Fruit fly (Drosophila melanogaster) whole organism, embryonic: ENCODE measurements around the gene CG9132.

ENCODE experiments used
- Antp ChIP-seq: fragments of 200-800 bp; sonication (Bioruptor generic); optimal IDR thresholded peaks from 3 replicates; lab custom pipeline; 2016; ENCODE audit warnings: missing biosample characterization, missing genetic modification characterization
- Asciz ChIP-seq: fragments of 200-800 bp; sonication (Bioruptor generic); optimal IDR thresholded peaks from 2 replicates; lab custom pipeline; 2017; ENCODE audit warnings: missing biosample characterization, mild to moderate bottlenecking, missing genetic modification characterization, missing genetic modification reagents
- Awh ChIP-seq: fragments of 200-800 bp; sonication (Bioruptor generic); IDR thresholded peaks from 2 replicates; pipeline ENCODE4, ENCODE4 v1.3.6; 2022; ENCODE audit warnings: missing biosample characterization, missing genetic modification characterization
- C15 ChIP-seq: fragments of 200-800 bp; sonication (Bioruptor generic); IDR thresholded peaks from 3 replicates; pipeline ENCODE4 v1.3.6; 2022; ENCODE audit warnings: missing biosample characterization, missing genetic modification characterization
- CG11085 ChIP-seq: fragments of 200-800 bp; sonication (Bioruptor generic); IDR thresholded peaks from 2 replicates; pipeline ENCODE4 v1.3.6; 2022; ENCODE audit warnings: missing biosample characterization, missing genetic modification characterization
- CG11695 ChIP-seq: fragments of 200-800 bp; sonication (Bioruptor generic); IDR thresholded peaks from 3 replicates; pipeline ENCODE4 v1.3.6; 2022; ENCODE audit warnings: missing biosample characterization, missing genetic modification characterization
- CG12391 ChIP-seq: fragments of 200-800 bp; sonication (Bioruptor generic); optimal IDR thresholded peaks from 3 replicates; lab custom pipeline; 2018; ENCODE audit warnings: missing biosample characterization, mild to moderate bottlenecking, missing genetic modification characterization, moderate library complexity
- CG12659 ChIP-seq: fragments of 200-800 bp; sonication (Bioruptor generic); optimal IDR thresholded peaks from 3 replicates; lab custom pipeline; 2017; ENCODE audit warnings: mild to moderate bottlenecking, missing biosample characterization, missing genetic modification reagents, missing genetic modification characterization
- CG12744 ChIP-seq: fragments of 200-800 bp; sonication (Bioruptor generic); optimal IDR thresholded peaks from 2 replicates; lab custom pipeline; 2016; ENCODE audit warnings: missing biosample characterization, missing genetic modification characterization
- CG14441 ChIP-seq: fragments of 200-800 bp; sonication (Bioruptor generic); IDR thresholded peaks from 2 replicates; pipeline ENCODE4 v1.3.6; 2022; ENCODE audit warnings: missing biosample characterization, missing genetic modification characterization
- CG15269 ChIP-seq: fragments of 200-800 bp; sonication (Bioruptor generic); optimal IDR thresholded peaks from 2 replicates; lab custom pipeline; 2018; ENCODE audit warnings: missing biosample characterization, mild to moderate bottlenecking, missing genetic modification characterization, moderate library complexity
- CG1603 ChIP-seq: fragments of 200-800 bp; sonication (Bioruptor generic); optimal IDR thresholded peaks from 2 replicates; lab custom pipeline; 2019; ENCODE audit warnings: missing biosample characterization, mild to moderate bottlenecking, missing genetic modification characterization, moderate library complexity
- CG17359 ChIP-seq: fragments of 200-800 bp; sonication (Bioruptor generic); optimal IDR thresholded peaks from 3 replicates; lab custom pipeline; 2018; ENCODE audit warnings: missing biosample characterization, mild to moderate bottlenecking, missing genetic modification characterization, moderate library complexity
- CG17361 ChIP-seq: fragments of 200-800 bp; sonication (Bioruptor generic); IDR thresholded peaks from 3 replicates; pipeline ENCODE4 v1.3.6; 2022; ENCODE audit warnings: missing biosample characterization, missing genetic modification characterization
- CG17385 ChIP-seq: fragments of 200-800 bp; sonication (Bioruptor generic); optimal IDR thresholded peaks from 3 replicates; lab custom pipeline; 2018; ENCODE audit warnings: missing biosample characterization, mild to moderate bottlenecking, missing genetic modification characterization
- CG2889 ChIP-seq: fragments of 200-800 bp; sonication (Bioruptor generic); IDR thresholded peaks from 3 replicates; pipeline ENCODE4 v1.3.6; 2022; ENCODE audit warnings: missing biosample characterization, missing genetic modification characterization
- CG30020 ChIP-seq: fragments of 200-800 bp; optimal IDR thresholded peaks from 2 replicates; lab custom pipeline; 2019; ENCODE audit warnings: missing biosample characterization, mild to moderate bottlenecking, missing genetic modification characterization, moderate library complexity
- CG30403 ChIP-seq: fragments of 200-800 bp; sonication (Bioruptor generic); optimal IDR thresholded peaks from 3 replicates; lab custom pipeline; 2016; ENCODE audit warnings: missing biosample characterization, missing genetic modification characterization
- CG31224 ChIP-seq: fragments of 200-800 bp; sonication (Bioruptor generic); IDR thresholded peaks from 2 replicates; pipeline ENCODE4 v1.3.6; 2022; ENCODE audit warnings: missing biosample characterization, missing genetic modification characterization
- CG33557 ChIP-seq: fragments of 200-800 bp; sonication (Bioruptor generic); optimal IDR thresholded peaks from 2 replicates; lab custom pipeline; 2019; ENCODE audit warnings: missing biosample characterization, mild to moderate bottlenecking, missing genetic modification characterization, moderate library complexity
- CG6813 ChIP-seq: fragments of 200-800 bp; sonication (Bioruptor generic); optimal IDR thresholded peaks from 2 replicates; lab custom pipeline; 2017; ENCODE audit warnings: missing biosample characterization, missing genetic modification characterization, mild to moderate bottlenecking, moderate library complexity, missing genetic modification reagents
- CG7745 ChIP-seq: fragments of 200-800 bp; sonication (Bioruptor generic); optimal IDR thresholded peaks from 2 replicates; lab custom pipeline; 2018; ENCODE audit warnings: missing biosample characterization, mild to moderate bottlenecking, missing genetic modification characterization, moderate library complexity
- CG9437 ChIP-seq: fragments of 200-800 bp; sonication (Bioruptor generic); optimal IDR thresholded peaks from 2 replicates; lab custom pipeline; 2018; ENCODE audit warnings: missing biosample characterization, mild to moderate bottlenecking, missing genetic modification characterization
- CoRest ChIP-seq: fragments of 200-800 bp; sonication (Bioruptor generic); optimal IDR thresholded peaks from 3 replicates; lab custom pipeline; 2018; ENCODE audit warnings: missing biosample characterization, mild to moderate bottlenecking, missing genetic modification characterization, moderate library complexity
- Drgx ChIP-seq: fragments of 200-800 bp; sonication (Bioruptor generic); IDR thresholded peaks from 2 replicates; pipeline ENCODE4 v1.3.6; 2022; ENCODE audit warnings: missing biosample characterization, missing genetic modification characterization
- Ets65A ChIP-seq: fragments of 200-800 bp; sonication (Bioruptor generic); peaks from one replicate; lab custom pipeline; 2016; ENCODE audit warnings: missing biosample characterization, missing genetic modification characterization
- GATAe ChIP-seq: fragments of 200-800 bp; sonication (Bioruptor generic); conservative IDR thresholded peaks from 2 replicates; pipeline ENCODE4 v1.3.6; 2022; ENCODE audit warnings: missing biosample characterization, missing genetic modification characterization
- HLHmδ ChIP-seq: fragments of 200-800 bp; sonication (Bioruptor generic); optimal IDR thresholded peaks from 2 replicates; lab custom pipeline; 2018; ENCODE audit warnings: missing biosample characterization, mild to moderate bottlenecking, missing genetic modification characterization, moderate library complexity
- Hey ChIP-seq: fragments of 200-800 bp; sonication (Bioruptor generic); optimal IDR thresholded peaks from 3 replicates; lab custom pipeline; 2018; ENCODE audit warnings: missing biosample characterization, mild to moderate bottlenecking, missing genetic modification characterization
- Hr51 ChIP-seq, 2 experiments: fragments of 200-800 bp; sonication (Bioruptor generic); optimal IDR thresholded peaks; 2 replicates in 1 of 2; 3 replicates in 1 of 2; lab custom pipeline; 2016 to 2018; ENCODE audit warnings: missing biosample characterization in 2 of 2, missing genetic modification characterization in 2 of 2, mild to moderate bottlenecking in 1 of 2, moderate library complexity in 1 of 2
- Lpt ChIP-seq: fragments of >200 bp; optimal IDR thresholded peaks from 2 replicates; lab custom pipeline; 2018; ENCODE audit warnings: missing biosample characterization, missing genetic modification characterization
- Nf-YC ChIP-seq: fragments of 200-800 bp; optimal IDR thresholded peaks from 3 replicates; lab custom pipeline; 2019; ENCODE audit warnings: missing biosample characterization, mild to moderate bottlenecking, missing genetic modification characterization, moderate library complexity
- PHDP ChIP-seq: fragments of 200-800 bp; sonication (Bioruptor generic); optimal IDR thresholded peaks from 3 replicates; lab custom pipeline; 2018; ENCODE audit warnings: missing biosample characterization, mild to moderate bottlenecking, missing genetic modification characterization, moderate library complexity
- Ssrp ChIP-seq: fragments of 200-800 bp; sonication (Bioruptor generic); optimal IDR thresholded peaks from 2 replicates; lab custom pipeline; 2018; ENCODE audit warnings: missing biosample characterization, mild to moderate bottlenecking, missing genetic modification characterization, moderate library complexity
- Taf1 ChIP-seq: fragments of 200-800 bp; sonication (Bioruptor generic); IDR thresholded peaks from 2 replicates; pipeline ENCODE4 v1.3.6; 2022; ENCODE audit warnings: missing biosample characterization, missing genetic modification characterization
- cato ChIP-seq: fragments of 200-800 bp; sonication (Bioruptor generic); optimal IDR thresholded peaks from 2 replicates; lab custom pipeline; 2016; ENCODE audit warnings: missing biosample characterization, missing genetic modification characterization, borderline replicate concordance
- chif ChIP-seq, 2 experiments: fragments of 200-800 bp; sonication (Bioruptor generic); optimal IDR thresholded peaks; 3 replicates each; lab custom pipeline; 2016; ENCODE audit warnings: missing biosample characterization in 2 of 2, missing genetic modification characterization in 2 of 2
- ems ChIP-seq: fragments of 200-800 bp; sonication (Bioruptor generic); optimal IDR thresholded peaks from 3 replicates; lab custom pipeline; 2016; ENCODE audit warnings: missing biosample characterization, missing genetic modification characterization
- gem ChIP-seq: fragments of 200-800 bp; sonication (Bioruptor generic); optimal IDR thresholded peaks from 2 replicates; lab custom pipeline; 2019; ENCODE audit warnings: missing biosample characterization, mild to moderate bottlenecking, missing genetic modification characterization, moderate library complexity
- grau ChIP-seq: fragments of 200-800 bp; optimal IDR thresholded peaks from 3 replicates; lab custom pipeline; 2019; ENCODE audit warnings: missing biosample characterization, mild to moderate bottlenecking, missing genetic modification characterization, moderate library complexity
- h ChIP-seq: fragments of >200 bp; optimal IDR thresholded peaks from 2 replicates; lab custom pipeline; 2017
- hkb ChIP-seq, 2 experiments: fragments of 200-800 bp in 1 of 2; fragments of >200 bp in 1 of 2; sonication (Bioruptor generic) in 1 of 2; IDR thresholded peaks in 1 of 2; optimal IDR thresholded peaks in 1 of 2; 2 replicates each; pipeline versions ENCODE4 v1.3.6 to Lab custom; 2017 to 2022; ENCODE audit warnings: missing biosample characterization in 1 of 2, missing genetic modification characterization in 1 of 2
- mirr ChIP-seq: fragments of 200-800 bp; sonication (Bioruptor generic); optimal IDR thresholded peaks from 3 replicates; lab custom pipeline; 2018; ENCODE audit warnings: missing biosample characterization, mild to moderate bottlenecking, missing genetic modification characterization
- mld ChIP-seq: fragments of 200-800 bp; sonication (Bioruptor generic); IDR thresholded peaks from 3 replicates; pipeline ENCODE4 v1.3.6; 2022; ENCODE audit warnings: missing biosample characterization, missing genetic modification characterization; ENCODE audit not compliant: partially characterized antibody
- nmo ChIP-seq: fragments of 200-800 bp; sonication (Bioruptor generic); optimal IDR thresholded peaks from 2 replicates; lab custom pipeline; 2018; ENCODE audit warnings: missing biosample characterization, mild to moderate bottlenecking, missing genetic modification characterization, moderate library complexity
- pita ChIP-seq: fragments of 200-800 bp; sonication (Bioruptor generic); optimal IDR thresholded peaks from 2 replicates; lab custom pipeline; 2017; ENCODE audit warnings: missing biosample characterization, mild to moderate bottlenecking, missing genetic modification characterization
- psq ChIP-seq: fragments of 200-800 bp; sonication (Bioruptor generic); optimal IDR thresholded peaks from 2 replicates; lab custom pipeline; 2017; ENCODE audit warnings: missing biosample characterization, missing genetic modification characterization
- ranshi ChIP-seq: fragments of 200-800 bp; sonication (Bioruptor generic); IDR thresholded peaks from 2 replicates; pipeline ENCODE4 v1.3.6; 2022; ENCODE audit warnings: missing biosample characterization, missing genetic modification characterization
- sima ChIP-seq: fragments of 200-800 bp; sonication (Bioruptor generic); optimal IDR thresholded peaks from 2 replicates; lab custom pipeline; 2016; ENCODE audit warnings: missing biosample characterization, missing genetic modification characterization
- ssp ChIP-seq: fragments of 200-800 bp; sonication (Bioruptor generic); IDR thresholded peaks from 2 replicates; pipeline ENCODE4 v1.3.6; 2022; ENCODE audit warnings: missing biosample characterization, missing genetic modification characterization

Gene CG9132

DNA sequence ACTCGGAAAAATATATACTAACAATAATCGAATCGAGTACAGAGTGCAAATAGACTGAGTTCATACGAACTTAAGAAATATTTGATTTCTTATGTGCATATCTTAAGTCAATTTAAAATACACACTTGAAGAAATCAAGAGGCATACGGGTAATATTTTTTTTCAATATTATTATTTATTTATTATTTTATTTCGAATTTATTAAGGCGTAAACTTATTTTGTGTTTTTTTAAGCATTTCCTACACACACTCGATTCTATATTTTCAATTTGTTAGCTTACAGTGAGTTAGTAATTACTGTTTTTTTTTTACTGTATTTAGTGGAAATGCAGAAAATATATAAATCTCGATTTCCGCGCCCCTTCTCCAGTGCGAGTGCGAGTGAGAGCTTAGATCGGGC is 12.7 kb upstream of the CG9132 start (continued):
- peak in 1 of 2 experiments; percentile 66 for TF ChIP-seq Hr51 (GFP tag; optimal IDR thresholded peaks at IDR 0.05; lab: Kevin White, UChicago)
- peak; percentile 8 for TF ChIP-seq Nf-YC (tag; lab: Kevin White, UChicago)
- TF ChIP-seq Antp (GFP tag; lab: Kevin White, UChicago), result no peak
- TF ChIP-seq mirr, result no peak
- no peak for TF ChIP-seq HLHmδ (GFP tag; lab: Kevin White, UChicago)
- peak; percentile 24 for TF ChIP-seq CG12659 (GFP tag; lab: Kevin White, UChicago)
- peak; percentile 43 for TF ChIP-seq CG12391 (tag; lab: Kevin White, UChicago)
- TF ChIP-seq CG17385 (GFP tag; lab: Kevin White, UChicago), result peak; percentile 21
- TF ChIP-seq CG30020 (tag; lab: Kevin White, UChicago), result no peak
- TF ChIP-seq CG9437 (GFP tag; lab: Kevin White, UChicago), result peak; percentile 7
- no peak for TF ChIP-seq GATAe (GFP tag; lab: Robert Waterston, UW)
- peak; percentile 44 for TF ChIP-seq Ets65A (GFP tag; lab: Kevin White, UChicago)
- TF ChIP-seq CG17359 (tag; lab: Kevin White, UChicago), result peak; percentile 43
- peak; percentile 3 for TF ChIP-seq Asciz
- no peak for TF ChIP-seq CG33557 (GFP tag; lab: Kevin White, UChicago)
- no peak for TF ChIP-seq CG7745 (tag; lab: Kevin White, UChicago)
- TF ChIP-seq Hey, result no peak
- no peak for TF ChIP-seq CG2889
- no peak for TF ChIP-seq CG31224
- no peak for TF ChIP-seq CG14441 (GFP tag; lab: Robert Waterston, UW)
- no peak for TF ChIP-seq pita (GFP tag; lab: Kevin White, UChicago)
- peak; percentile 49 for TF ChIP-seq CG15269 (tag; lab: Kevin White, UChicago)
- peak; percentile 9 for TF ChIP-seq Ssrp (tag; lab: Kevin White, UChicago)
- TF ChIP-seq CG6813, result no peak
- TF ChIP-seq ranshi, result no peak
- peak; percentile 21 for TF ChIP-seq PHDP (tag; lab: Kevin White, UChicago)
- no peak for TF ChIP-seq ems (GFP tag; lab: Kevin White, UChicago)
- peak; percentile 35 for TF ChIP-seq grau (tag; lab: Kevin White, UChicago)
- TF ChIP-seq Awh (GFP tag; lab: Robert Waterston, UW), result 0 out of 2 replicates have a peak, but pooled peaks have one; percentile 15
- TF ChIP-seq Lpt (GFP tag; lab: Kevin White, UChicago), result no peak
- peak; percentile 39 for TF ChIP-seq CoRest (tag; lab: Kevin White, UChicago)
- peak; percentile 13 for TF ChIP-seq CG30403 (GFP tag; lab: Kevin White, UChicago)
- TF ChIP-seq CG11085 (GFP tag; lab: Robert Waterston, UW), result no peak
- TF ChIP-seq chif (GFP tag; optimal IDR thresholded peaks at IDR 0.05; lab: Kevin White, UChicago), result no peak
- no peak for TF ChIP-seq CG12744 (GFP tag; lab: Kevin White, UChicago)
- TF ChIP-seq nmo (GFP tag; lab: Kevin White, UChicago), result peak; percentile 48
- TF ChIP-seq ssp (GFP tag; lab: Robert Waterston, UW), result no peak
- no peak for TF ChIP-seq Drgx
- TF ChIP-seq hkb (optimal IDR thresholded peaks at IDR 0.05; lab: Kevin White, UChicago), result no peak
- peak; percentile 32; the same call in 1 of the 2 replicates for TF ChIP-seq hkb (GFP tag; IDR thresholded peaks at IDR 0.05; lab: Robert Waterston, UW)
- no peak for TF ChIP-seq psq
- no peak for TF ChIP-seq Taf1 (GFP tag; lab: Robert Waterston, UW)
- no peak for TF ChIP-seq h (lab: Kevin White, UChicago)
- peak; percentile 48; the same call in 2 of the 3 replicates for TF ChIP-seq CG17361
- TF ChIP-seq mld (GFP tag; lab: Robert Waterston, UW), result no peak
- TF ChIP-seq CG11695 (GFP tag; lab: Robert Waterston, UW), result peak; percentile 50; the same call in 1 of the 3 replicates
- no peak for TF ChIP-seq sima (GFP tag; lab: Kevin White, UChicago)
- TF ChIP-seq CG1603, result no peak
- no peak for TF ChIP-seq C15 (GFP tag; lab: Robert Waterston, UW)
- TF ChIP-seq gem (tag; lab: Kevin White, UChicago), result peak; percentile 59
- TF ChIP-seq cato (GFP tag; lab: Kevin White, UChicago), result no peak
